Worm (Caenorhabditis elegans): ENCODE data around the gene mnm-2.

ce11 chrX:7409935-7410334 is 14.8 kb downstream of the mnm-2 start, which contains the start of gene C10A4.2:
- TF ChIP-seq dpl-1 (GFP tag; optimal IDR thresholded peaks at IDR 0.05) (no peak), lir-3 (tag; optimal IDR thresholded peaks at IDR 0.05; ENCODE audit: poor library complexity) (no peak), nhr-85 (tag) (no peak), hpl-2 (GFP tag; optimal IDR thresholded peaks at IDR 0.05) (no peak), skn-1 (tag; optimal IDR thresholded peaks at IDR 0.05) (no peak), mep-1 (tag; optimal IDR thresholded peaks at IDR 0.05) (no peak), xbp-1 (tag; optimal IDR thresholded peaks at IDR 0.05) (no peak), jun-1 (tag; optimal IDR thresholded peaks at IDR 0.05) (no peak), fkh-10 (GFP tag; optimal IDR thresholded peaks at IDR 0.05) (no peak), hlh-17 (GFP tag; optimal IDR thresholded peaks at IDR 0.05; ENCODE audit: borderline replicate concordance) (no peak), ama-1 (optimal IDR thresholded peaks at IDR 0.05) (no peak), ztf-11 (tag; optimal IDR thresholded peaks at IDR 0.05) (no peak), nhr-11 (tag; optimal IDR thresholded peaks at IDR 0.05) (no peak)

Data from whole organism, L1 larva.